Worm (Caenorhabditis elegans) whole organism, L2 larva: ENCODE data around the gene srsy-2.

Experiments used
- C34F6.9 ChIP-seq: fragments of 150-350 bp; optimal IDR thresholded peaks from 2 replicates; lab custom pipeline; 2014; ENCODE audit warnings: missing biosample characterization, missing genetic modification characterization
- F13H6.1 ChIP-seq: sonication (generic microtip); optimal IDR thresholded peaks from 2 replicates; lab custom pipeline; 2016; ENCODE audit warnings: missing genetic modification characterization, missing compliant biosample characterization
- R02D3.7 ChIP-seq: fragments of 150-350 bp; optimal IDR thresholded peaks from 2 replicates; lab custom pipeline; 2014; ENCODE audit warnings: missing biosample characterization, missing genetic modification characterization
- Y55F3AM.14 ChIP-seq: fragments of 200-800 bp; sonication (Bioruptor generic); optimal IDR thresholded peaks from 2 replicates; lab custom pipeline; 2018; ENCODE audit warnings: mild to moderate bottlenecking, missing genetic modification characterization, missing compliant biosample characterization
- ZK546.5 ChIP-seq: sonication (generic microtip); optimal IDR thresholded peaks from 2 replicates; lab custom pipeline; 2017; ENCODE audit warnings: missing biosample characterization, missing genetic modification characterization
- blmp-1 ChIP-seq: sonication (generic microtip); optimal IDR thresholded peaks from 2 replicates; lab custom pipeline; 2017; ENCODE audit warnings: missing genetic modification characterization, mild to moderate bottlenecking, missing compliant biosample characterization, antibody characterized with exemption, moderate library complexity; ENCODE audit not compliant: insufficient read depth
- ceh-82 ChIP-seq: fragments of 150-350 bp; optimal IDR thresholded peaks from 2 replicates; lab custom pipeline; 2014; ENCODE audit warnings: missing biosample characterization, missing genetic modification characterization
- crh-2 ChIP-seq: sonication (generic microtip); optimal IDR thresholded peaks from 2 replicates; lab custom pipeline; 2017; ENCODE audit warnings: missing biosample characterization, missing genetic modification characterization
- egl-27 ChIP-seq: sonication (generic microtip); optimal IDR thresholded peaks from 3 replicates; lab custom pipeline; 2017; ENCODE audit warnings: missing biosample characterization, missing genetic modification reagents, missing genetic modification characterization
- elt-3 ChIP-seq: sonication (generic microtip); optimal IDR thresholded peaks from 2 replicates; lab custom pipeline; 2017; ENCODE audit warnings: missing biosample characterization, missing genetic modification characterization
- fos-1 ChIP-seq: fragments of 150-350 bp; optimal IDR thresholded peaks from 2 replicates; lab custom pipeline; 2014; ENCODE audit warnings: missing biosample characterization, missing genetic modification characterization
- gmeb-1 ChIP-seq: fragments of 150-350 bp; optimal IDR thresholded peaks from 2 replicates; lab custom pipeline; 2014; ENCODE audit warnings: missing biosample characterization, missing genetic modification characterization
- lin-11 ChIP-seq: fragments of 150-350 bp; sonication (generic microtip); optimal IDR thresholded peaks from 2 replicates; lab custom pipeline; 2014; ENCODE audit warnings: missing biosample characterization, missing genetic modification characterization, inconsistent platforms, mixed read lengths
- lin-39 ChIP-seq: fragments of 150-350 bp; optimal IDR thresholded peaks from 2 replicates; lab custom pipeline; 2014; ENCODE audit warnings: missing biosample characterization, missing genetic modification reagents, missing genetic modification characterization
- lsy-2 ChIP-seq, 2 experiments: fragments of 150-350 bp in 1 of 2; sonication (generic microtip) in 1 of 2; optimal IDR thresholded peaks; 2 replicates each; lab custom pipeline; 2014 to 2017; ENCODE audit warnings: missing biosample characterization in 2 of 2, missing genetic modification characterization in 2 of 2
- mab-5 ChIP-seq: fragments of 150-350 bp; optimal IDR thresholded peaks from 2 replicates; lab custom pipeline; 2014; ENCODE audit warnings: missing biosample characterization, missing genetic modification characterization
- mbf-1 ChIP-seq: sonication (generic microtip); optimal IDR thresholded peaks from 2 replicates; lab custom pipeline; 2017; ENCODE audit warnings: missing biosample characterization, missing genetic modification characterization
- mdl-1 ChIP-seq, 2 experiments: fragments of 150-350 bp in 1 of 2; sonication (generic microtip) in 1 of 2; optimal IDR thresholded peaks; 2 replicates each; lab custom pipeline; 2017; ENCODE audit warnings: missing biosample characterization in 2 of 2, missing genetic modification characterization in 2 of 2
- nhr-10 ChIP-seq: sonication (generic microtip); optimal IDR thresholded peaks from 2 replicates; lab custom pipeline; 2017; ENCODE audit warnings: missing biosample characterization, missing genetic modification characterization
- nhr-12 ChIP-seq: fragments of 150-350 bp; optimal IDR thresholded peaks from 2 replicates; lab custom pipeline; 2014; ENCODE audit warnings: missing biosample characterization, missing genetic modification characterization
- nhr-129 ChIP-seq: fragments of 150-350 bp; optimal IDR thresholded peaks from 2 replicates; lab custom pipeline; 2014; ENCODE audit warnings: missing biosample characterization, missing genetic modification characterization
- nhr-21 ChIP-seq: fragments of 150-350 bp; optimal IDR thresholded peaks from 2 replicates; lab custom pipeline; 2014; ENCODE audit warnings: missing biosample characterization, missing genetic modification characterization
- nhr-23 ChIP-seq: fragments of 150-350 bp; optimal IDR thresholded peaks from 2 replicates; lab custom pipeline; 2014; ENCODE audit warnings: missing biosample characterization, missing genetic modification reagents, missing genetic modification characterization
- nhr-25 ChIP-seq: fragments of 150-350 bp; sonication (generic microtip); optimal IDR thresholded peaks from 3 replicates; lab custom pipeline; 2014; ENCODE audit warnings: missing biosample characterization, missing genetic modification characterization
- nhr-77 ChIP-seq: fragments of 150-350 bp; optimal IDR thresholded peaks from 2 replicates; lab custom pipeline; 2014; ENCODE audit warnings: missing biosample characterization, missing genetic modification characterization
- peb-1 ChIP-seq: fragments of 150-350 bp; optimal IDR thresholded peaks from 2 replicates; lab custom pipeline; 2014; ENCODE audit warnings: missing biosample characterization, missing genetic modification characterization
- sem-4 ChIP-seq: fragments of 150-350 bp; optimal IDR thresholded peaks from 2 replicates; lab custom pipeline; 2014; ENCODE audit warnings: missing biosample characterization, missing genetic modification reagents, missing genetic modification characterization
- skn-1 ChIP-seq: sonication (generic microtip); optimal IDR thresholded peaks from 2 replicates; lab custom pipeline; 2017; ENCODE audit warnings: missing biosample characterization, missing genetic modification characterization
- sma-3 ChIP-seq: sonication (generic microtip); optimal IDR thresholded peaks from 2 replicates; lab custom pipeline; 2016; ENCODE audit warnings: missing genetic modification reagents, missing genetic modification characterization, missing compliant biosample characterization
- sma-9 ChIP-seq, 2 experiments: fragments of 150-350 bp in 1 of 2; sonication (generic microtip) in 1 of 2; optimal IDR thresholded peaks; 2 replicates each; lab custom pipeline; 2014 to 2016; ENCODE audit warnings: missing genetic modification characterization in 2 of 2, mild to moderate bottlenecking in 1 of 2, missing biosample characterization in 1 of 2, missing compliant biosample characterization in 1 of 2, missing genetic modification reagents in 1 of 2, moderate library complexity in 1 of 2
- unc-55 ChIP-seq: fragments of 150-350 bp; sonication (generic microtip); optimal IDR thresholded peaks from 3 replicates; lab custom pipeline; 2014; ENCODE audit warnings: missing biosample characterization, missing genetic modification reagents, missing genetic modification characterization
- unc-62 ChIP-seq: fragments of 150-350 bp; optimal IDR thresholded peaks from 2 replicates; lab custom pipeline; 2014; ENCODE audit warnings: missing biosample characterization, missing genetic modification reagents, missing genetic modification characterization
- zag-1 ChIP-seq: fragments of 150-350 bp; optimal IDR thresholded peaks from 2 replicates; lab custom pipeline; 2014; ENCODE audit warnings: missing biosample characterization, missing genetic modification characterization
- ztf-11 ChIP-seq: sonication (generic microtip); optimal IDR thresholded peaks from 2 replicates; lab custom pipeline; 2017; ENCODE audit warnings: missing biosample characterization, missing genetic modification characterization
- ztf-4 ChIP-seq: fragments of 150-350 bp; optimal IDR thresholded peaks from 2 replicates; lab custom pipeline; 2014; ENCODE audit warnings: missing biosample characterization, missing genetic modification characterization

Gene srsy-2

ce11 chrII:6250782-6251461, 24.0 kb upstream of the srsy-2 start, which contains the start of gene phb-2 (continued):
- TF ChIP-seq ztf-11 (tag; lab: Kevin White, UChicago) (no peak), nhr-25 (tag; lab: Kevin White, UChicago) (peak; percentile 75), nhr-12 (tag; lab: Kevin White, UChicago) (no peak), mdl-1 (tag; optimal IDR thresholded peaks at IDR 0.05; lab: Kevin White, UChicago) (no peak), nhr-21 (tag; lab: Kevin White, UChicago) (peak; percentile 68), nhr-77 (no peak), unc-62 (GFP tag; lab: Kevin White, UChicago) (no peak), zag-1 (no peak), skn-1 (tag; lab: Kevin White, UChicago) (no peak), nhr-23 (tag; lab: Kevin White, UChicago) (no peak), lin-39 (tag; lab: Kevin White, UChicago) (no peak), fos-1 (tag; lab: Kevin White, UChicago) (peak; percentile 62), mbf-1 (no peak), sma-9 (GFP tag; optimal IDR thresholded peaks at IDR 0.05; lab: Kevin White, UChicago) (peak; percentile 70), sma-9 (tag; optimal IDR thresholded peaks at IDR 0.05; lab: Kevin White, UChicago) (no peak), C34F6.9 (peak; percentile 84), nhr-10 (tag; lab: Kevin White, UChicago) (no peak), lsy-2 (tag; optimal IDR thresholded peaks at IDR 0.05; lab: Kevin White, UChicago) (peak; percentile 66 to 90), R02D3.7 (tag; lab: Kevin White, UChicago) (no peak)

ce11 chrII:6248503-6248902, 21.6 kb upstream of the srsy-2 start:
- TF ChIP-seq ceh-82 (tag; lab: Kevin White, UChicago): no peak
- peak; percentile 54 for TF ChIP-seq lin-11 (tag; lab: Kevin White, UChicago)
- peak; percentile 9 for TF ChIP-seq zag-1
- peak; percentile 56 for TF ChIP-seq F13H6.1 (tag; lab: Kevin White, UChicago)
- TF ChIP-seq lsy-2 (tag; optimal IDR thresholded peaks at IDR 0.05; lab: Kevin White, UChicago): peak; percentile 11 to 36
- peak; percentile 40 for TF ChIP-seq fos-1 (tag; lab: Kevin White, UChicago)
- peak; percentile 30 for TF ChIP-seq unc-55 (GFP tag; lab: Kevin White, UChicago)
- TF ChIP-seq nhr-129 (tag; lab: Kevin White, UChicago): peak; percentile 85
- peak; percentile 67 for TF ChIP-seq sma-9 (GFP tag; optimal IDR thresholded peaks at IDR 0.05; lab: Kevin White, UChicago)
- TF ChIP-seq sma-9 (tag; optimal IDR thresholded peaks at IDR 0.05; lab: Kevin White, UChicago): no peak
- TF ChIP-seq gmeb-1: peak; percentile 69
- no peak for TF ChIP-seq egl-27
- TF ChIP-seq sma-3 (GFP tag; lab: Kevin White, UChicago): peak; percentile 68
- peak; percentile 29 for TF ChIP-seq crh-2 (tag; lab: Kevin White, UChicago)
- peak; percentile 22 for TF ChIP-seq nhr-21 (tag; lab: Kevin White, UChicago)
- TF ChIP-seq ZK546.5 (tag; lab: Kevin White, UChicago): no peak
- TF ChIP-seq blmp-1 (tag; lab: Kevin White, UChicago): no peak
- peak; percentile 7 for TF ChIP-seq sem-4 (tag; lab: Kevin White, UChicago)
- peak; percentile 52 for TF ChIP-seq C34F6.9
- TF ChIP-seq elt-3 (tag; lab: Kevin White, UChicago): no peak
- TF ChIP-seq, all 48 proteins: peak for 14

DNA sequence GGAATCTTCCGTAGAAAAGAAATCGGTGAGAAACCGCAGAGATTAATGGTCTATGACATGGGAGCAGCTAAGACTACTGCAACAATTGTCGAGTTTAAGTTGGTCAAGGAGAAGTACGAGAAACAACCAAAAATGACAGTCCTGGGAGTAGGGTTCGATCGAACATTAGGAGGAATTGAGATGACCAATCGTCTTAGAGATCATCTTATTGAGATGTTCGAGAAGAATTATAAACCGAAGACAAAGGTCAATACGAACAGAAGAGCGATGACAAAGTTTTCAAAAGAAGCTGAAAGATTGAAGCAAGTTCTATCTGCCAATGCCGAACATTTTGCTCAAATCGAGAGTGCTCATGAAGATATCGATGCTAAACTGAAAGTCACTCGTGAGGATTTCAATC, 21.1 kb upstream of the srsy-2 start:
- TF ChIP-seq mbf-1 (no peak), blmp-1 (tag; lab: Kevin White, UChicago) (no peak), mab-5 (no peak), crh-2 (tag; lab: Kevin White, UChicago) (no peak), peb-1 (no peak)

DNA sequence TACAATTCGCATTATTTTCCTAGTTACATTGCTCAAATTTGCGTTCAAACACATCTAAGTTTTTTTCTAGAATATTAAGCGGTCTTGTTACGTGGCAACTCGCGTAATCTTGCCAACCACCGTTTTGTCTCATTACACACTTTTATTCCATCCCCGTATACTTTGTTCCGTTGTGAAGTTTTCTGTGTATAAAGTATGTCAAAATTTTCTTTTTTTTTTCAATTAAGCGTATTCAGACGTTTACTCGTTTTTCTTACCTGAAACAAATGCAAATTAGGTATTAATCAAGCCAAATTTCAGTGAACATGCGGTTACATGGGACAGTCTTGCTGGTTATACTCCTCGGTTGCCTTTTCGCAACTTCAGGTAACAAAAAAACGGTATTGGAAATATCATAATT, 20.1 kb upstream of the srsy-2 start, which contains the start of gene T24H7.2:
T24H7.2 (plus strand) TSS at position 301 of the 400 bp plus-strand sequence.
- TF ChIP-seq sem-4 (tag; lab: Kevin White, UChicago): no peak
- TF ChIP-seq Y55F3AM.14 (GFP tag; lab: Kevin White, UChicago): no peak
- TF ChIP-seq nhr-129 (tag; lab: Kevin White, UChicago): no peak
- TF ChIP-seq ztf-4 (tag; lab: Kevin White, UChicago): no peak
- TF ChIP-seq egl-27: no peak
- no peak for TF ChIP-seq nhr-23 (tag; lab: Kevin White, UChicago)
- no peak for TF ChIP-seq mbf-1
